Worm (Caenorhabditis elegans) whole organism, midembryonic: ENCODE results near the gene F45G2.8.

Experiments used
- T22C8.4 ChIP-seq: fragments of 200-800 bp; sonication (Bioruptor generic); IDR thresholded peaks from 2 replicates; pipeline ENCODE4 v1.3.6; 2022; ENCODE audit warnings: missing genetic modification characterization, missing compliant biosample characterization
- cog-1 ChIP-seq: sonication (generic microtip); optimal IDR thresholded peaks from 2 replicates; lab custom pipeline; 2016; ENCODE audit warnings: missing genetic modification characterization, missing compliant biosample characterization
- flt-1 ChIP-seq: fragments of 200-800 bp; sonication (Bioruptor generic); IDR thresholded peaks from 2 replicates; pipeline ENCODE4 v1.3.6; 2022; ENCODE audit warnings: missing genetic modification characterization, missing compliant biosample characterization
- klf-2 ChIP-seq: fragments of 200-800 bp; sonication (Bioruptor generic); conservative IDR thresholded peaks from 2 replicates; pipeline ENCODE4 v1.3.6; 2022; ENCODE audit warnings: missing genetic modification reagents, missing genetic modification characterization, missing compliant biosample characterization
- med-1 ChIP-seq: sonication (generic microtip); optimal IDR thresholded peaks from 2 replicates; lab custom pipeline; 2017; ENCODE audit warnings: missing genetic modification characterization, mild to moderate bottlenecking, missing compliant biosample characterization, antibody characterized with exemption, missing genetic modification reagents; ENCODE audit not compliant: insufficient read depth
- ref-1 ChIP-seq: fragments of 200-800 bp; sonication (Bioruptor generic); conservative IDR thresholded peaks from 2 replicates; pipeline ENCODE4 v1.3.6; 2022; ENCODE audit warnings: missing genetic modification reagents, missing genetic modification characterization, missing compliant biosample characterization
- tab-1 ChIP-seq: fragments of 200-800 bp; sonication (Bioruptor generic); IDR thresholded peaks from 2 replicates; pipeline ENCODE4 v1.3.6; 2022; ENCODE audit warnings: missing genetic modification characterization, missing compliant biosample characterization
- ztf-23 ChIP-seq: fragments of 200-800 bp; sonication (Bioruptor generic); IDR thresholded peaks from 2 replicates; pipeline ENCODE4 v1.3.6; 2022; ENCODE audit warnings: missing genetic modification reagents, missing genetic modification characterization, missing compliant biosample characterization
- ztf-29 ChIP-seq: fragments of 200-800 bp; sonication (Bioruptor generic); IDR thresholded peaks from 2 replicates; pipeline ENCODE4 v1.3.6; 2022; ENCODE audit warnings: missing genetic modification reagents, missing genetic modification characterization, missing compliant biosample characterization

ce11 chrIII:13404418-13404817, 31.1 kb downstream of the F45G2.8 start, which contains the start of gene ttr-52:
- TF ChIP-seq med-1, result no peak
- TF ChIP-seq klf-2 (GFP tag; lab: Robert Waterston, UW), result no peak
- no peak for TF ChIP-seq ztf-29
- no peak for TF ChIP-seq ztf-23 (GFP tag; lab: Robert Waterston, UW)
- TF ChIP-seq flt-1 (GFP tag; lab: Robert Waterston, UW), result no peak
- no peak for TF ChIP-seq tab-1
- no peak for TF ChIP-seq cog-1 (tag; lab: Kevin White, UChicago)
- TF ChIP-seq T22C8.4 (GFP tag; lab: Robert Waterston, UW), result no peak
- no peak for TF ChIP-seq ref-1
